Worm (Caenorhabditis elegans): Measurements from ENCODE around the gene pptr-2.

Gene pptr-2

DNA sequence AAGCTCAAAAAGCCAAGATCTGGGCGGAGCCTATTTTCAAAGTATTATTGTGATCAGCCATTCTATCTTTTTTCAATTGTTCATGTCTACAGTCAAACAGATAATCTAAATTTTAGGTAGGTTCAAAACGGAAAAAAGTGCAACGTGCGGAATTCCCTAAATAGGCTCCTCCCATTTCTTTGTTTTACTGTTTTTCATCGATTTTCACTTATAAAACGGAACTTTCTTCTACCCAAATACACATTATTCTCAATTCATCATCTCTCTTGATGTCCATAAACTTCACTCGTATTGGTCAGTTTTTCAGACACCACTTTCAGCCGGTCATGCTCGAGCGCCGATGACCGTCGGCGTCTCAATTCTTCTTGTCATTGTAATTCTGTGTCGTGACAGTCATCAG is 35.9 kb downstream of the pptr-2 start, which contains the start of gene F53B7.7:
Gene F53B7.7, plus strand, starts transcription at position 301 of the 400 bp plus-strand sequence.
- no peak for TF ChIP-seq blmp-1 (tag; optimal IDR thresholded peaks at IDR 0.05)
- TF ChIP-seq bed-3 (GFP tag; optimal IDR thresholded peaks at IDR 0.05) = no peak
- no peak for TF ChIP-seq mls-2 (tag; optimal IDR thresholded peaks at IDR 0.05)
- TF ChIP-seq lsy-2 (tag; optimal IDR thresholded peaks at IDR 0.05) = no peak
- no peak for TF ChIP-seq ham-2 (GFP tag; optimal IDR thresholded peaks at IDR 0.05)
- TF ChIP-seq mab-5 (tag; optimal IDR thresholded peaks at IDR 0.05) = no peak
- TF ChIP-seq hlh-1 (tag; optimal IDR thresholded peaks at IDR 0.05) = no peak
- no peak for TF ChIP-seq tbx-8 (GFP tag; optimal IDR thresholded peaks at IDR 0.05)
- no peak for TF ChIP-seq drap-1 (GFP tag; optimal IDR thresholded peaks at IDR 0.05)
- TF ChIP-seq lin-32 (GFP tag; optimal IDR thresholded peaks at IDR 0.05) = no peak
- TF ChIP-seq ceh-83 (GFP tag; optimal IDR thresholded peaks at IDR 0.05) = no peak
- no peak for TF ChIP-seq elt-1 (tag; optimal IDR thresholded peaks at IDR 0.05; ENCODE audit: borderline replicate concordance, insufficient read depth)
- no peak for TF ChIP-seq ces-1 (GFP tag; optimal IDR thresholded peaks at IDR 0.05)

- TF ChIP-seq hlh-1 (tag; optimal IDR thresholded peaks at IDR 0.05) = no peak
- TF ChIP-seq tbx-8 (GFP tag; optimal IDR thresholded peaks at IDR 0.05) = no peak
- TF ChIP-seq pha-4 (tag; optimal IDR thresholded peaks at IDR 0.05) = no peak
- no peak for TF ChIP-seq mls-2 (tag; optimal IDR thresholded peaks at IDR 0.05)
- no peak for TF ChIP-seq elt-1 (tag; optimal IDR thresholded peaks at IDR 0.05; ENCODE audit: borderline replicate concordance, insufficient read depth)
- TF ChIP-seq lsy-2 (tag; optimal IDR thresholded peaks at IDR 0.05) = no peak
- TF ChIP-seq unc-39 (tag; optimal IDR thresholded peaks at IDR 0.05) = no peak
- TF ChIP-seq nhr-237 (tag; optimal IDR thresholded peaks at IDR 0.05) = no peak
- TF ChIP-seq mep-1 (tag; optimal IDR thresholded peaks at IDR 0.05) = no peak
These were observed 42.9 kb downstream of the pptr-2 start, which contains the start of gene frpr-9 for ce11 chrV:10991789-10992188. Gene frpr-9 (plus strand): TSS chrV:10992089.

- TF ChIP-seq drap-1 (GFP tag; optimal IDR thresholded peaks at IDR 0.05) = no peak
- no peak for TF ChIP-seq pha-4 (tag; optimal IDR thresholded peaks at IDR 0.05)
- TF ChIP-seq ceh-39 (tag; optimal IDR thresholded peaks at IDR 0.05) = no peak
- no peak for TF ChIP-seq mls-2 (tag; optimal IDR thresholded peaks at IDR 0.05)
- no peak for TF ChIP-seq mab-5 (tag; optimal IDR thresholded peaks at IDR 0.05)
- TF ChIP-seq lin-13 (tag; optimal IDR thresholded peaks at IDR 0.05) = no peak
- TF ChIP-seq cnd-1 (tag; optimal IDR thresholded peaks at IDR 0.05) = no peak
- no peak for TF ChIP-seq lin-32 (GFP tag; optimal IDR thresholded peaks at IDR 0.05)
- TF ChIP-seq bed-3 (GFP tag; optimal IDR thresholded peaks at IDR 0.05) = no peak
- no peak for TF ChIP-seq flh-1 (GFP tag; optimal IDR thresholded peaks at IDR 0.05)
- TF ChIP-seq ceh-83 (GFP tag; optimal IDR thresholded peaks at IDR 0.05) = no peak
These were observed 53.6 kb downstream of the pptr-2 start, which contains the start of gene fig-1 for ce11 chrV:10981113-10981512. Gene fig-1 (minus strand): TSS chrV:10981213.

Measured in whole organism, mixed stage, embryonic.